Fruit fly (Drosophila melanogaster) Kc167 (cell line): ENCODE results near the gene CG31436.

Experiments
- insv ChIP-seq: fragments of >200 bp; optimal IDR thresholded peaks from 3 replicates; lab custom pipeline; 2018; ENCODE audit warnings: missing external identifiers
- ttk ChIP-seq: sonication (Bioruptor generic); optimal IDR thresholded peaks from 2 replicates; lab custom pipeline; 2017; ENCODE audit warnings: missing external identifiers

DNA sequence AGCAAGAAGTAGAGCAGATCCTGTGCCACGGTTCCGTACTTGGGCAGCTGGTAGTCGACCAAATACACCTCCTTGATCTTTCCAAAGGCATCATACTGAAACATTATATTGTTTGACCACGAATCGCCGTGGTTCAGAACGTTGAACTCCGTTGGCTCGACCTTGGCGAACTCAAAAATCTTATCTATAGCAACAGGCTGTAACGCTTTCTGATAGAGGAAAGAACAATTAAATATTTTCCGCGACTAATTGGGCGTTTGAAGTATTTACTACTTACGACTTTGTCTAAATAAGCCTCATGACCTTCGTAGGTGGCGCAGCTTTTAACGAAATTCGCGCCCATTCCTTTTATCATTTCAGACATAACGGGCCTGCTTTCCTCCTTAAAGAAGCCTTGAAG lies 17.7 kb downstream of the CG31436 start:
- no peak for TF ChIP-seq ttk (lab: Kevin White, UChicago)
- TF ChIP-seq insv = no peak
